Worm (Caenorhabditis elegans): Measurements from ENCODE around the gene C32D5.11.

DNA sequence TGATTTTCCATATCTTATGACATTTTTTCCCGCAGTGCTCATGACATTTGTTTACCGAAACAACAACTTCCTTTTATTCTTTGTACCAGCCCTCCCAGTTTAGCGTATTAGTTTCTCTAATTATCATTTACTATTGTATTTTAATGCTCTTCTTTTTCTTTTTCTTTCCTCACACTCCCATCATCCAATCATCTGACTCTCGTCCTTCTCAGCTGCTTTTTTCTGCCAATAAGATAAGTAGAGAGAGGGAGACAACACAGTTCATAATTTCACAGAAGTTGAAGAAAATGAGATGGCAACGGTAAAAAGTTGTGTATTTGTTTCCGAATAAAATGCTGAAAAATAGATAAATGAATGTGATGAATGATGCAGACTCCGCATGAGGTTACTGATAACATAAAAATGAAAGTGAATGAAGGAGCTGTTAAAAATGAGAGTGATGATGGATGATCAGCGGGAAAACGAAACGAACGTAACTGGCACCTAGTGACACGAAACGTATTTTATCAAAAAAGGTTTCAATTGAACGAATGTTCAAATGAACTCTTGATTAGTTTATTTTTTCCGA, 22.2 kb upstream of the C32D5.11 start:
- TF ChIP-seq pha-4 (tag; optimal IDR thresholded peaks at IDR 0.05) (peak; percentile 54), sea-2 (GFP tag; optimal IDR thresholded peaks at IDR 0.05) (no peak), ama-1 (optimal IDR thresholded peaks at IDR 0.05) (no peak), nhr-76 (tag; optimal IDR thresholded peaks at IDR 0.05) (no peak), lin-15B (tag; optimal IDR thresholded peaks at IDR 0.05) (no peak), R02D3.7 (tag; optimal IDR thresholded peaks at IDR 0.05) (no peak), nhr-28 (tag; optimal IDR thresholded peaks at IDR 0.05) (no peak), elt-3 (tag; optimal IDR thresholded peaks at IDR 0.05) (no peak), nhr-11 (tag; optimal IDR thresholded peaks at IDR 0.05) (no peak), ceh-28 (tag; optimal IDR thresholded peaks at IDR 0.05) (no peak), mdl-1 (tag; optimal IDR thresholded peaks at IDR 0.05) (no peak)
